Worm (Caenorhabditis elegans) whole organism, L1 larva: Measurements from ENCODE around the gene dhrr-1.

Experiments
- jun-1 ChIP-seq: fragments of 150-350 bp; optimal IDR thresholded peaks from 2 replicates; lab custom pipeline; 2014; ENCODE audit warnings: missing biosample characterization, missing genetic modification reagents, missing genetic modification characterization
- mdl-1 ChIP-seq, 2 experiments: fragments of 150-350 bp; optimal IDR thresholded peaks; 2 replicates each; lab custom pipeline; 2014 to 2017; ENCODE audit warnings: missing biosample characterization in 2 of 2, missing genetic modification characterization in 2 of 2, inconsistent platforms in 1 of 2
- nhr-76 ChIP-seq: sonication (generic microtip); optimal IDR thresholded peaks from 2 replicates; lab custom pipeline; 2017; ENCODE audit warnings: missing biosample characterization, missing genetic modification characterization
- pax-3 ChIP-seq: fragments of 200-800 bp; sonication (Bioruptor generic); optimal IDR thresholded peaks from 2 replicates; lab custom pipeline; 2018; ENCODE audit warnings: mild to moderate bottlenecking, missing genetic modification characterization, moderate library complexity, missing compliant biosample characterization
- unc-62 ChIP-seq: fragments of 150-350 bp; optimal IDR thresholded peaks from 2 replicates; lab custom pipeline; 2014; ENCODE audit warnings: missing biosample characterization, missing genetic modification reagents, missing genetic modification characterization

DNA sequence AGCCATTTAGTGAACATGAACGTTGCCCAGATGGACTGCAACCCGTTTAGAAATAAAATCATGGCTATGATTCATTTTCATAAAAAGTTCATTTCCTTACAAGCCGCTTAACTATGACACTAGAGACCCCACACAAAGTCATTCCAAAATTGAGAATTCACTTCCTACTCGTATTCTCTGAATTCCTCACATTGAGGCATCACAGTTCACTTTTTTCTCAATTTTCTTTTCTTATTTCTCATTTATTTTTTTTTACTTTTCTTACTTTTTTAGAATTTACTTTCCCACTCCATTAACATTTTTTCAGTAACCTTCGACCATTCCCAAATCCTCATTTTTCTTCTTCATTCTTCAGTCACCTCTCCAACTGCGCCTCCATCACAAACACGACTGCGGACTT is at the start of gene dhrr-1:
- TF ChIP-seq jun-1 (tag; lab: Kevin White, UChicago) (no peak), pax-3 (tag; lab: Kevin White, UChicago) (no peak), nhr-76 (tag; lab: Kevin White, UChicago) (no peak), unc-62 (no peak), mdl-1 (tag; optimal IDR thresholded peaks at IDR 0.05; lab: Kevin White, UChicago) (no peak)
